Fruit fly (Drosophila melanogaster): ENCODE data around the gene Alg14.

Gene Alg14

dm6 chrX:15462436-15462857, 9.5 kb upstream of the Alg14 start, which contains the start of the genes shtd, CG6294 and CG6299 (continued):
- no peak for TF ChIP-seq CG7928 (GFP tag; optimal IDR thresholded peaks at IDR 0.05)
- TF ChIP-seq CG11560 (tag; IDR thresholded peaks at IDR 0.05) = 0 out of 3 replicates have a peak, but pooled peaks have one; percentile 36
- TF ChIP-seq pan (optimal IDR thresholded peaks at IDR 0.05) = no peak
- TF ChIP-seq pan (GFP tag; optimal IDR thresholded peaks at IDR 0.05 in 1 of 2, IDR thresholded peaks at IDR 0.05 in 1 of 2) = no peak
- TF ChIP-seq CG4854 (GFP tag; optimal IDR thresholded peaks at IDR 0.05) = no peak
- peak; percentile 13 for TF ChIP-seq ems (GFP tag; optimal IDR thresholded peaks at IDR 0.05)
- TF ChIP-seq CG13424 (tag; optimal IDR thresholded peaks at IDR 0.05) = peak; percentile 25
- TF ChIP-seq yki (optimal IDR thresholded peaks at IDR 0.05) = no peak
- TF ChIP-seq CG18011 (GFP tag; optimal IDR thresholded peaks at IDR 0.05) = peak; percentile 98
- TF ChIP-seq CrebB (tag; optimal IDR thresholded peaks at IDR 0.05) = peak; percentile 26
- no peak for TF ChIP-seq wdn (GFP tag; IDR thresholded peaks at IDR 0.05)
- no peak for TF ChIP-seq emc (GFP tag; optimal IDR thresholded peaks at IDR 0.05)
- peak; percentile 91 for TF ChIP-seq inv (GFP tag; IDR thresholded peaks at IDR 0.05; ENCODE audit: partially characterized antibody)
- no peak for TF ChIP-seq HHEX (GFP tag; optimal IDR thresholded peaks at IDR 0.05)
- no peak for TF ChIP-seq Nf-YB (GFP tag; optimal IDR thresholded peaks at IDR 0.05)
- TF ChIP-seq CG7963 (GFP tag; IDR thresholded peaks at IDR 0.05; ENCODE audit: partially characterized antibody) = peak; percentile 99
- TF ChIP-seq lilli (GFP tag; optimal IDR thresholded peaks at IDR 0.05) = peak; percentile 18
- TF ChIP-seq PHDP (tag; optimal IDR thresholded peaks at IDR 0.05) = no peak
- no peak for TF ChIP-seq Dek (tag; optimal IDR thresholded peaks at IDR 0.05)
- no peak for TF ChIP-seq ac (GFP tag; optimal IDR thresholded peaks at IDR 0.05)
- no peak for TF ChIP-seq fd3F (GFP tag; optimal IDR thresholded peaks at IDR 0.05)
- TF ChIP-seq Kr (GFP tag; optimal IDR thresholded peaks at IDR 0.05) = no peak
- no peak for TF ChIP-seq CG31365 (tag; optimal IDR thresholded peaks at IDR 0.05)
- TF ChIP-seq CG17612 (GFP tag; IDR thresholded peaks at IDR 0.05) = no peak
- peak; percentile 99 for TF ChIP-seq CG14860 (GFP tag; IDR thresholded peaks at IDR 0.05; ENCODE audit: partially characterized antibody)
- no peak for TF ChIP-seq CG6813 (GFP tag; optimal IDR thresholded peaks at IDR 0.05)
- no peak for TF ChIP-seq tio (GFP tag; optimal IDR thresholded peaks at IDR 0.05)
- peak; percentile 75; the same call in 2 of the 4 replicates for TF ChIP-seq chinmo (GFP tag; IDR thresholded peaks at IDR 0.05; ENCODE audit: partially characterized antibody)
- no peak for TF ChIP-seq CG18619 (GFP tag; optimal IDR thresholded peaks at IDR 0.05)
- peak; percentile 32 for TF ChIP-seq Xbp1 (GFP tag; optimal IDR thresholded peaks at IDR 0.05)
- TF ChIP-seq tx (GFP tag; optimal IDR thresholded peaks at IDR 0.05) = no peak
- no peak for TF ChIP-seq D19A (tag; optimal IDR thresholded peaks at IDR 0.05)
- TF ChIP-seq Sox100B (GFP tag; optimal IDR thresholded peaks at IDR 0.05) = no peak
- no peak for TF ChIP-seq CG11504 (tag; optimal IDR thresholded peaks at IDR 0.05)
- TF ChIP-seq Nf-YC (tag; optimal IDR thresholded peaks at IDR 0.05) = peak; percentile 58
- TF ChIP-seq nau (GFP tag; optimal IDR thresholded peaks at IDR 0.05) = no peak
- no peak for TF ChIP-seq Dip2 (GFP tag; IDR thresholded peaks at IDR 0.05)
- no peak for TF ChIP-seq otp (GFP tag; IDR thresholded peaks at IDR 0.05)
- TF ChIP-seq CG11398 (GFP tag; optimal IDR thresholded peaks at IDR 0.05) = no peak
- no peak for TF ChIP-seq CG8089 (GFP tag; optimal IDR thresholded peaks at IDR 0.05)
- TF ChIP-seq aop (GFP tag; IDR thresholded peaks at IDR 0.05) = no peak
- TF ChIP-seq NC2α (GFP tag; optimal IDR thresholded peaks at IDR 0.05) = no peak
- TF ChIP-seq sd (tag; optimal IDR thresholded peaks at IDR 0.05) = no peak
- TF ChIP-seq h (optimal IDR thresholded peaks at IDR 0.05) = no peak
- no peak for TF ChIP-seq CG5245 (GFP tag; optimal IDR thresholded peaks at IDR 0.05)
- peak; percentile 80 for TF ChIP-seq Ets97D (GFP tag; optimal IDR thresholded peaks at IDR 0.05)
- no peak for TF ChIP-seq Atf6 (GFP tag; IDR thresholded peaks at IDR 0.05)
- TF ChIP-seq Blimp-1 (GFP tag; optimal IDR thresholded peaks at IDR 0.05) = no peak
- peak; percentile 47 for TF ChIP-seq CG2712 (tag; optimal IDR thresholded peaks at IDR 0.05)
- TF ChIP-seq zfh1 (GFP tag; IDR thresholded peaks at IDR 0.05) = no peak
- no peak for TF ChIP-seq btn (GFP tag; optimal IDR thresholded peaks at IDR 0.05)
- no peak for TF ChIP-seq luna (GFP tag; optimal IDR thresholded peaks at IDR 0.05)
